Worm (Caenorhabditis elegans): ENCODE measurements around the gene C02G6.2.

The C02G6.2 gene

ce11 chrV:5901833-5902232 is 30.0 kb downstream of the C02G6.2 start, which contains the start of gene C04E6.5:
C04E6.5 (plus strand) TSS chrV:5902133.
- TF ChIP-seq nhr-25 (tag; optimal IDR thresholded peaks at IDR 0.05) (no peak), lin-13 (GFP tag; optimal IDR thresholded peaks at IDR 0.05) (no peak), nhr-10 (tag; optimal IDR thresholded peaks at IDR 0.05) (no peak), crh-2 (tag; optimal IDR thresholded peaks at IDR 0.05) (no peak)

- TF ChIP-seq ZK546.5 (tag; optimal IDR thresholded peaks at IDR 0.05), result no peak
- TF ChIP-seq nhr-21 (tag; optimal IDR thresholded peaks at IDR 0.05), result no peak
- no peak for TF ChIP-seq ztf-4 (tag; optimal IDR thresholded peaks at IDR 0.05)
- TF ChIP-seq nhr-11 (tag; optimal IDR thresholded peaks at IDR 0.05), result no peak
- TF ChIP-seq snpc-4 (tag; optimal IDR thresholded peaks at IDR 0.05), result no peak
- no peak for TF ChIP-seq ceh-82 (tag; optimal IDR thresholded peaks at IDR 0.05)
These were observed 34.4 kb downstream of the C02G6.2 start, which contains the start of gene srd-15 for ce11 chrV:5906252-5906651. srd-15 (minus strand) TSS chrV:5906352.

- TF ChIP-seq ztf-4 (tag; optimal IDR thresholded peaks at IDR 0.05) (no peak), lin-13 (GFP tag; optimal IDR thresholded peaks at IDR 0.05) (no peak), fos-1 (tag; optimal IDR thresholded peaks at IDR 0.05) (no peak), nhr-129 (tag; optimal IDR thresholded peaks at IDR 0.05) (no peak), F13H6.1 (tag; optimal IDR thresholded peaks at IDR 0.05) (no peak), elt-1 (tag; optimal IDR thresholded peaks at IDR 0.05) (no peak), dmd-4 (tag; optimal IDR thresholded peaks at IDR 0.05) (no peak), ceh-82 (tag; optimal IDR thresholded peaks at IDR 0.05) (no peak), egl-27 (tag; optimal IDR thresholded peaks at IDR 0.05) (no peak), mdl-1 (tag; optimal IDR thresholded peaks at IDR 0.05) (no peak), unc-39 (tag; optimal IDR thresholded peaks at IDR 0.05) (no peak), nhr-10 (tag; optimal IDR thresholded peaks at IDR 0.05) (no peak), blmp-1 (tag; optimal IDR thresholded peaks at IDR 0.05; ENCODE audit: insufficient read depth) (no peak)
These were observed 35.2 kb downstream of the C02G6.2 start, which contains the start of gene C04E6.4 for ce11 chrV:5907090-5907489. C04E6.4 (plus strand) TSS chrV:5907390.

- TF ChIP-seq nhr-10 (tag; optimal IDR thresholded peaks at IDR 0.05), result no peak
- no peak for TF ChIP-seq ztf-1 (GFP tag; conservative IDR thresholded peaks at IDR 0.05)
- TF ChIP-seq sma-9 (GFP tag; optimal IDR thresholded peaks at IDR 0.05), result no peak
- TF ChIP-seq sma-9 (tag; optimal IDR thresholded peaks at IDR 0.05), result no peak
- TF ChIP-seq elt-1 (tag; optimal IDR thresholded peaks at IDR 0.05), result no peak
- TF ChIP-seq nhr-21 (tag; optimal IDR thresholded peaks at IDR 0.05), result no peak
- TF ChIP-seq ztf-4 (tag; optimal IDR thresholded peaks at IDR 0.05), result no peak
- TF ChIP-seq Y55F3AM.14 (GFP tag; optimal IDR thresholded peaks at IDR 0.05), result no peak
- TF ChIP-seq mab-5 (tag; optimal IDR thresholded peaks at IDR 0.05), result no peak
- TF ChIP-seq skn-1 (tag; optimal IDR thresholded peaks at IDR 0.05), result no peak
- no peak for TF ChIP-seq sma-3 (GFP tag; optimal IDR thresholded peaks at IDR 0.05)
- no peak for TF ChIP-seq gmeb-1 (tag; optimal IDR thresholded peaks at IDR 0.05)
- TF ChIP-seq egl-27 (tag; optimal IDR thresholded peaks at IDR 0.05), result no peak
- TF ChIP-seq C34F6.9 (tag; optimal IDR thresholded peaks at IDR 0.05), result no peak
- no peak for TF ChIP-seq peb-1 (tag; optimal IDR thresholded peaks at IDR 0.05)
- no peak for TF ChIP-seq nhr-25 (tag; optimal IDR thresholded peaks at IDR 0.05)
These were observed 40.6 kb downstream of the C02G6.2 start, which contains the start of gene C04E6.13 for ce11 chrV:5912426-5912825. C04E6.13 (plus strand) TSS chrV:5912726.

- no peak for TF ChIP-seq nhr-21 (tag; optimal IDR thresholded peaks at IDR 0.05)
- no peak for TF ChIP-seq nhr-23 (tag; optimal IDR thresholded peaks at IDR 0.05)
- no peak for TF ChIP-seq nhr-25 (tag; optimal IDR thresholded peaks at IDR 0.05)
- TF ChIP-seq unc-62 (GFP tag; optimal IDR thresholded peaks at IDR 0.05), result no peak
- TF ChIP-seq Y55F3AM.14 (GFP tag; optimal IDR thresholded peaks at IDR 0.05), result no peak
- no peak for TF ChIP-seq F13H6.1 (tag; optimal IDR thresholded peaks at IDR 0.05)
- no peak for TF ChIP-seq nhr-12 (tag; optimal IDR thresholded peaks at IDR 0.05)
- no peak for TF ChIP-seq mbf-1 (tag; optimal IDR thresholded peaks at IDR 0.05)
- no peak for TF ChIP-seq unc-55 (GFP tag; optimal IDR thresholded peaks at IDR 0.05)
These were observed 45.0 kb downstream of the C02G6.2 start for ce11 chrV:5916862-5917261.

ce11 chrV:5917707-5918106 is 45.8 kb downstream of the C02G6.2 start, which contains the start of gene lrpr-1:
lrpr-1 (minus strand) TSS chrV:5917891.
- TF ChIP-seq mbf-1 (tag; optimal IDR thresholded peaks at IDR 0.05) (no peak), ama-1 (optimal IDR thresholded peaks at IDR 0.05) (no peak), C34F6.9 (tag; optimal IDR thresholded peaks at IDR 0.05) (peak; percentile 82), nhr-10 (tag; optimal IDR thresholded peaks at IDR 0.05) (no peak), egl-27 (tag; optimal IDR thresholded peaks at IDR 0.05) (peak; percentile 53), alr-1 (tag; optimal IDR thresholded peaks at IDR 0.05) (no peak), elt-3 (tag; optimal IDR thresholded peaks at IDR 0.05) (no peak), ZK546.5 (tag; optimal IDR thresholded peaks at IDR 0.05) (no peak), dmd-4 (tag; optimal IDR thresholded peaks at IDR 0.05) (no peak), gmeb-1 (tag; optimal IDR thresholded peaks at IDR 0.05) (peak; percentile 99), sma-9 (GFP tag; optimal IDR thresholded peaks at IDR 0.05) (peak; percentile 93), sma-9 (tag; optimal IDR thresholded peaks at IDR 0.05) (no peak), sma-3 (GFP tag; optimal IDR thresholded peaks at IDR 0.05) (peak; percentile 88), snpc-4 (tag; optimal IDR thresholded peaks at IDR 0.05) (peak; percentile 41), nhr-23 (tag; optimal IDR thresholded peaks at IDR 0.05) (no peak), zag-1 (tag; optimal IDR thresholded peaks at IDR 0.05) (no peak), nhr-11 (tag; optimal IDR thresholded peaks at IDR 0.05) (no peak), ztf-4 (tag; optimal IDR thresholded peaks at IDR 0.05) (no peak), sem-4 (tag; optimal IDR thresholded peaks at IDR 0.05) (peak; percentile 36), blmp-1 (tag; optimal IDR thresholded peaks at IDR 0.05; ENCODE audit: insufficient read depth) (peak; percentile 14), lin-11 (tag; optimal IDR thresholded peaks at IDR 0.05) (peak; percentile 14), R02D3.7 (tag; optimal IDR thresholded peaks at IDR 0.05) (peak; percentile 50), ceh-82 (tag; optimal IDR thresholded peaks at IDR 0.05) (peak; percentile 11), ztf-1 (GFP tag; conservative IDR thresholded peaks at IDR 0.05) (peak; percentile 94; the same call in 1 of the 2 replicates), F13H6.1 (tag; optimal IDR thresholded peaks at IDR 0.05) (no peak)

Data from whole organism, L2 larva.